Worm (Caenorhabditis elegans): ENCODE results near the gene klp-3.

ce11 chrII:7814215-7814614 is 27.9 kb upstream of the klp-3 start:
- no peak for TF ChIP-seq pag-3 (tag; optimal IDR thresholded peaks at IDR 0.05; ENCODE audit: borderline replicate concordance, insufficient read depth)
- TF ChIP-seq lsy-2 (tag; optimal IDR thresholded peaks at IDR 0.05) = no peak
- TF ChIP-seq nhr-237 (tag; optimal IDR thresholded peaks at IDR 0.05) = no peak
- TF ChIP-seq fos-1 (tag; optimal IDR thresholded peaks at IDR 0.05) = no peak
- TF ChIP-seq swsn-7 (tag; optimal IDR thresholded peaks at IDR 0.05) = no peak
- no peak for TF ChIP-seq nhr-28 (tag; optimal IDR thresholded peaks at IDR 0.05)
- no peak for TF ChIP-seq lin-14 (GFP tag; optimal IDR thresholded peaks at IDR 0.05)
- no peak for TF ChIP-seq nhr-76 (tag; optimal IDR thresholded peaks at IDR 0.05)
- TF ChIP-seq snpc-4 (tag; optimal IDR thresholded peaks at IDR 0.05) = no peak
